Fruit fly (Drosophila melanogaster): ENCODE results near the gene CG5793.

- TF ChIP-seq CG11902 (GFP tag; optimal IDR thresholded peaks at IDR 0.05) (no peak), Met (GFP tag; optimal IDR thresholded peaks at IDR 0.05) (no peak), topi (GFP tag; optimal IDR thresholded peaks at IDR 0.05) (peak; percentile 51), CG32006 (GFP tag; optimal IDR thresholded peaks at IDR 0.05) (no peak), CG11294 (GFP tag; IDR thresholded peaks at IDR 0.05) (no peak), Lpt (GFP tag; optimal IDR thresholded peaks at IDR 0.05) (no peak)
These were observed 38.0 kb upstream of the CG5793 start for dm6 chr3R:21089416-21089815.

Data from whole organism, prepupa.